Fruit fly (Drosophila melanogaster): ENCODE data around the gene Marcal1.

Gene Marcal1

dm6 chr2L:4907986-4908385 lies 47.3 kb upstream of the Marcal1 start (continued):
- TF ChIP-seq CG4730 (GFP tag; IDR thresholded peaks at IDR 0.05) (peak; percentile 57; the same call in 1 of the 2 replicates), CG14710 (tag; optimal IDR thresholded peaks at IDR 0.05) (peak; percentile 55), sens (GFP tag) (peak; percentile 90), D (optimal IDR thresholded peaks at IDR 0.05) (no peak), D (GFP tag; optimal IDR thresholded peaks at IDR 0.05) (peak; percentile 60), Side (GFP tag; optimal IDR thresholded peaks at IDR 0.05) (no peak), cad (GFP tag; optimal IDR thresholded peaks at IDR 0.05) (no peak), kni (GFP tag; optimal IDR thresholded peaks at IDR 0.05) (no peak), ERR (GFP tag; optimal IDR thresholded peaks at IDR 0.05) (no peak), inv (GFP tag; IDR thresholded peaks at IDR 0.05; ENCODE audit: partially characterized antibody) (no peak), CG9215 (GFP tag; IDR thresholded peaks at IDR 0.05) (no peak), CG10959 (GFP tag; IDR thresholded peaks at IDR 0.05) (no peak), CG18476 (GFP tag; optimal IDR thresholded peaks at IDR 0.05) (peak; percentile 0), ap (GFP tag; IDR thresholded peaks at IDR 0.05) (peak; percentile 61), Kr (GFP tag; optimal IDR thresholded peaks at IDR 0.05) (no peak), mld (GFP tag; IDR thresholded peaks at IDR 0.05; ENCODE audit: partially characterized antibody) (no peak), gro (GFP tag; optimal IDR thresholded peaks at IDR 0.05) (no peak), Trl (optimal IDR thresholded peaks at IDR 0.05) (no peak), Trl (GFP tag; optimal IDR thresholded peaks at IDR 0.05) (no peak), pita (GFP tag; optimal IDR thresholded peaks at IDR 0.05) (no peak), CG9609 (GFP tag; optimal IDR thresholded peaks at IDR 0.05) (no peak), MTF-1 (GFP tag; optimal IDR thresholded peaks at IDR 0.05; ENCODE audit: borderline replicate concordance) (peak; percentile 21), ems (GFP tag; optimal IDR thresholded peaks at IDR 0.05) (no peak), Ets65A (GFP tag) (peak; percentile 65), hth (optimal IDR thresholded peaks at IDR 0.05) (no peak), Doc2 (GFP tag; IDR thresholded peaks at IDR 0.05) (no peak), CG10431 (GFP tag; optimal IDR thresholded peaks at IDR 0.05) (no peak), HLH4C (GFP tag; IDR thresholded peaks at IDR 0.05; ENCODE audit: partially characterized antibody) (no peak), Dbx (GFP tag; IDR thresholded peaks at IDR 0.05) (no peak), Ravus (GFP tag; IDR thresholded peaks at IDR 0.05) (no peak), en (GFP tag; optimal IDR thresholded peaks at IDR 0.05) (no peak), slou (GFP tag; optimal IDR thresholded peaks at IDR 0.05) (no peak), grau (tag; optimal IDR thresholded peaks at IDR 0.05) (peak; percentile 56), bsh (GFP tag; optimal IDR thresholded peaks at IDR 0.05) (peak in 1 of 2 experiments; percentile 73), pros (GFP tag; optimal IDR thresholded peaks at IDR 0.05) (no peak), lilli (GFP tag; optimal IDR thresholded peaks at IDR 0.05) (peak; percentile 17), NfI (GFP tag; optimal IDR thresholded peaks at IDR 0.05) (peak; percentile 28), chm (GFP tag; IDR thresholded peaks at IDR 0.05) (no peak; the same call in 1 of the 2 replicates), CG14667 (GFP tag; IDR thresholded peaks at IDR 0.05) (no peak), Hr39 (optimal IDR thresholded peaks at IDR 0.05) (no peak), nom (GFP tag; optimal IDR thresholded peaks at IDR 0.05) (no peak), Myb (GFP tag; optimal IDR thresholded peaks at IDR 0.05) (no peak), zen (tag; optimal IDR thresholded peaks at IDR 0.05) (peak; percentile 55), ash1 (GFP tag; optimal IDR thresholded peaks at IDR 0.05) (no peak), CG10209 (GFP tag; optimal IDR thresholded peaks at IDR 0.05) (peak; percentile 73), CG7372 (GFP tag; IDR thresholded peaks at IDR 0.05) (peak; percentile 31; the same call in 1 of the 2 replicates), MBD-R2 (GFP tag; IDR thresholded peaks at IDR 0.05) (no peak), CG4282 (GFP tag; optimal IDR thresholded peaks at IDR 0.05) (no peak), CG5953 (GFP tag; IDR thresholded peaks at IDR 0.05) (peak; percentile 80), CG16813 (GFP tag; IDR thresholded peaks at IDR 0.05; ENCODE audit: partially characterized antibody) (no peak), vvl (GFP tag; IDR thresholded peaks at IDR 0.05) (peak; percentile 87), Dll (GFP tag; IDR thresholded peaks at IDR 0.05; ENCODE audit: partially characterized antibody) (no peak), onecut (GFP tag; IDR thresholded peaks at IDR 0.05) (peak; percentile 60)

All from whole organism, embryonic.